Fruit fly (Drosophila melanogaster) whole organism, embryonic: ENCODE results near the gene sac.

Experiments used
- Bgb ChIP-seq: fragments of 200-800 bp; sonication (Bioruptor generic); IDR thresholded peaks from 2 replicates; pipeline ENCODE4 v1.3.6; 2022; ENCODE audit warnings: missing biosample characterization, missing genetic modification characterization; ENCODE audit not compliant: partially characterized antibody
- CG10209 ChIP-seq: fragments of 200-800 bp; sonication (Bioruptor generic); optimal IDR thresholded peaks from 3 replicates; lab custom pipeline; 2017; ENCODE audit warnings: missing biosample characterization, mild to moderate bottlenecking, missing genetic modification characterization, missing genetic modification reagents
- CG11093 ChIP-seq: fragments of 200-800 bp; sonication (Bioruptor generic); IDR thresholded peaks from 3 replicates; pipeline ENCODE4 v1.3.6; 2022; ENCODE audit warnings: missing biosample characterization, missing genetic modification characterization
- CG11398 ChIP-seq: fragments of 200-800 bp; sonication (Bioruptor generic); optimal IDR thresholded peaks from 2 replicates; lab custom pipeline; 2016; ENCODE audit warnings: missing biosample characterization, missing genetic modification characterization
- CG11560 ChIP-seq: fragments of 200-800 bp; sonication (Bioruptor generic); IDR thresholded peaks from 3 replicates; pipeline ENCODE4 v1.3.6; 2022; ENCODE audit warnings: missing biosample characterization, missing genetic modification characterization
- CG12236 ChIP-seq: fragments of 200-800 bp; sonication (Bioruptor generic); optimal IDR thresholded peaks from 2 replicates; lab custom pipeline; 2016; ENCODE audit warnings: missing biosample characterization, missing genetic modification characterization
- CG13287 ChIP-seq: fragments of 200-800 bp; sonication (Bioruptor generic); IDR thresholded peaks from 2 replicates; pipeline ENCODE4 v1.3.6; 2022; ENCODE audit warnings: missing biosample characterization, missing genetic modification characterization; ENCODE audit not compliant: partially characterized antibody
- CG17328 ChIP-seq: fragments of 200-800 bp; sonication (Bioruptor generic); IDR thresholded peaks from 2 replicates; pipeline ENCODE4 v1.3.6; 2022; ENCODE audit warnings: missing biosample characterization, missing genetic modification characterization
- CG17568 ChIP-seq: fragments of 200-800 bp; sonication (Bioruptor generic); optimal IDR thresholded peaks from 2 replicates; lab custom pipeline; 2018; ENCODE audit warnings: missing biosample characterization, mild to moderate bottlenecking, missing genetic modification characterization, moderate library complexity
- CG3163 ChIP-seq: fragments of 200-800 bp; sonication (Bioruptor generic); optimal IDR thresholded peaks from 3 replicates; lab custom pipeline; 2016; ENCODE audit warnings: missing biosample characterization, missing genetic modification characterization
- Chrac-16 ChIP-seq: fragments of 200-800 bp; sonication (Bioruptor generic); optimal IDR thresholded peaks from 3 replicates; lab custom pipeline; 2016; ENCODE audit warnings: missing biosample characterization, missing genetic modification characterization
- Doc3 ChIP-seq: fragments of 200-800 bp; sonication (Bioruptor generic); IDR thresholded peaks from 3 replicates; pipeline ENCODE4 v1.3.6; 2022; ENCODE audit warnings: missing biosample characterization, missing genetic modification characterization; ENCODE audit not compliant: partially characterized antibody
- Drgx ChIP-seq: fragments of 200-800 bp; sonication (Bioruptor generic); IDR thresholded peaks from 2 replicates; pipeline ENCODE4 v1.3.6; 2022; ENCODE audit warnings: missing biosample characterization, missing genetic modification characterization
- Ets65A ChIP-seq: fragments of 200-800 bp; sonication (Bioruptor generic); peaks from one replicate; lab custom pipeline; 2016; ENCODE audit warnings: missing biosample characterization, missing genetic modification characterization
- Fer1 ChIP-seq: fragments of 200-800 bp; sonication (Bioruptor generic); optimal IDR thresholded peaks from 2 replicates; lab custom pipeline; 2017; ENCODE audit warnings: missing biosample characterization, mild to moderate bottlenecking, missing genetic modification characterization
- GATAe ChIP-seq: fragments of 200-800 bp; sonication (Bioruptor generic); conservative IDR thresholded peaks from 2 replicates; pipeline ENCODE4 v1.3.6; 2022; ENCODE audit warnings: missing biosample characterization, missing genetic modification characterization
- Hey ChIP-seq: fragments of 200-800 bp; sonication (Bioruptor generic); optimal IDR thresholded peaks from 3 replicates; lab custom pipeline; 2018; ENCODE audit warnings: missing biosample characterization, mild to moderate bottlenecking, missing genetic modification characterization
- HmgZ ChIP-seq: fragments of 200-800 bp; sonication (Bioruptor generic); optimal IDR thresholded peaks from 2 replicates; lab custom pipeline; 2018; ENCODE audit warnings: missing biosample characterization, mild to moderate bottlenecking, missing genetic modification characterization
- Jarid2 ChIP-seq: fragments of 200-800 bp; sonication (Bioruptor generic); optimal IDR thresholded peaks from 3 replicates; lab custom pipeline; 2017; ENCODE audit warnings: mild to moderate bottlenecking, missing biosample characterization, missing genetic modification reagents, missing genetic modification characterization
- Med ChIP-seq: fragments of 200-800 bp; sonication (Bioruptor generic); peaks from one replicate; lab custom pipeline; 2016; ENCODE audit warnings: missing biosample characterization, missing genetic modification characterization, mild to moderate bottlenecking, inconsistent platforms, moderate library complexity
- Nf-YC ChIP-seq: fragments of 200-800 bp; optimal IDR thresholded peaks from 3 replicates; lab custom pipeline; 2019; ENCODE audit warnings: missing biosample characterization, mild to moderate bottlenecking, missing genetic modification characterization, moderate library complexity
- Pdp1 ChIP-seq, 2 experiments: fragments of 200-800 bp; sonication (Bioruptor generic); optimal IDR thresholded peaks; 3 replicates each; lab custom pipeline; 2016; ENCODE audit warnings: missing biosample characterization in 2 of 2, missing genetic modification characterization in 2 of 2, mild to moderate bottlenecking in 1 of 2, moderate library complexity in 1 of 2
- Ptx1 ChIP-seq: fragments of 200-800 bp; sonication (Bioruptor generic); IDR thresholded peaks from 2 replicates; pipeline ENCODE4 v1.3.6; 2022; ENCODE audit warnings: missing biosample characterization, missing genetic modification characterization
- Scr ChIP-seq: fragments of 200-800 bp; sonication (Bioruptor generic); IDR thresholded peaks from 2 replicates; pipeline ENCODE4 v1.3.6; 2022; ENCODE audit warnings: missing biosample characterization, missing genetic modification characterization; ENCODE audit not compliant: partially characterized antibody
- Sry-δ ChIP-seq: fragments of 200-800 bp; sonication (Bioruptor generic); optimal IDR thresholded peaks from 2 replicates; lab custom pipeline; 2016; ENCODE audit warnings: missing biosample characterization, missing genetic modification characterization
- TFAM ChIP-seq: fragments of 200-800 bp; sonication (Bioruptor generic); optimal IDR thresholded peaks from 2 replicates; lab custom pipeline; 2017; ENCODE audit warnings: missing biosample characterization, missing genetic modification characterization, inconsistent platforms
- Usf ChIP-seq: fragments of 200-800 bp; sonication (Bioruptor generic); optimal IDR thresholded peaks from 2 replicates; lab custom pipeline; 2017; ENCODE audit warnings: missing genotype, missing biosample characterization, missing genetic modification characterization
- Xrp1 ChIP-seq: fragments of 200-800 bp; sonication (Bioruptor generic); IDR thresholded peaks from 2 replicates; pipeline ENCODE4 v1.3.6; 2022; ENCODE audit warnings: missing biosample characterization, missing genetic modification characterization
- YL-1 ChIP-seq: fragments of 200-800 bp; sonication (Bioruptor generic); optimal IDR thresholded peaks from 3 replicates; lab custom pipeline; 2017; ENCODE audit warnings: missing biosample characterization, mild to moderate bottlenecking, missing genetic modification characterization
- ase ChIP-seq: fragments of 200-800 bp; sonication (Bioruptor generic); IDR thresholded peaks from 3 replicates; pipeline ENCODE4 v1.3.6; 2022; ENCODE audit warnings: missing biosample characterization, missing genetic modification characterization
- az2 ChIP-seq: fragments of 200-800 bp; sonication (Bioruptor generic); optimal IDR thresholded peaks from 3 replicates; lab custom pipeline; 2016; ENCODE audit warnings: missing biosample characterization, missing genetic modification characterization
- cas ChIP-seq: fragments of 200-800 bp; sonication (Bioruptor generic); IDR thresholded peaks from 2 replicates; pipeline ENCODE4 v1.3.6; 2022; ENCODE audit warnings: missing biosample characterization, missing genetic modification characterization
- cg ChIP-seq: fragments of 200-800 bp; sonication (Bioruptor generic); optimal IDR thresholded peaks from 3 replicates; lab custom pipeline; 2019; ENCODE audit warnings: missing biosample characterization, mild to moderate bottlenecking, missing genetic modification characterization, moderate library complexity
- crol ChIP-seq: fragments of 200-800 bp; sonication (Bioruptor generic); IDR thresholded peaks from 2 replicates; pipeline ENCODE4 v1.3.6; 2022; ENCODE audit warnings: missing biosample characterization, missing genetic modification characterization
- ewg ChIP-seq: fragments of 200-800 bp; sonication (Bioruptor generic); optimal IDR thresholded peaks from 3 replicates; lab custom pipeline; 2017; ENCODE audit warnings: mild to moderate bottlenecking, missing biosample characterization, missing genetic modification reagents, missing genetic modification characterization
- ftz-f1 ChIP-seq: fragments of 200-800 bp; sonication (Bioruptor generic); optimal IDR thresholded peaks from 2 replicates; lab custom pipeline; 2016; ENCODE audit warnings: missing biosample characterization, missing genetic modification characterization
- kni ChIP-seq: fragments of 200-800 bp; sonication (Bioruptor generic); optimal IDR thresholded peaks from 3 replicates; lab custom pipeline; 2017; ENCODE audit warnings: mild to moderate bottlenecking, missing biosample characterization, missing genetic modification reagents, missing genetic modification characterization
- lab ChIP-seq: fragments of 200-800 bp; sonication (Bioruptor generic); optimal IDR thresholded peaks from 3 replicates; lab custom pipeline; 2017; ENCODE audit warnings: missing biosample characterization, missing genetic modification characterization, mild to moderate bottlenecking, moderate library complexity, missing genetic modification reagents
- lilli ChIP-seq: fragments of 200-800 bp; sonication (Bioruptor generic); optimal IDR thresholded peaks from 3 replicates; lab custom pipeline; 2016; ENCODE audit warnings: missing biosample characterization, missing genetic modification characterization
- onecut ChIP-seq: fragments of 200-800 bp; sonication (Bioruptor generic); IDR thresholded peaks from 2 replicates; pipeline ENCODE4 v1.3.6; 2022; ENCODE audit warnings: missing biosample characterization, missing genetic modification characterization
- otp ChIP-seq: fragments of 200-800 bp; sonication (Bioruptor generic); IDR thresholded peaks from 3 replicates; pipeline ENCODE4, ENCODE4 v1.3.6; 2022; ENCODE audit warnings: missing biosample characterization, missing genetic modification characterization
- pan ChIP-seq, 4 experiments: fragments of >200 bp in 3 of 4; fragments of 200-800 bp in 1 of 4; sonication (Bioruptor generic) in 1 of 4; optimal IDR thresholded peaks in 3 of 4; IDR thresholded peaks in 1 of 4; 2 replicates each; pipeline versions ENCODE4 v1.3.6 to Lab custom; 2017 to 2022; ENCODE audit warnings: missing biosample characterization in 2 of 4, missing genetic modification characterization in 2 of 4, mixed read lengths in 1 of 4
- pros ChIP-seq: fragments of 200-800 bp; sonication (Bioruptor generic); optimal IDR thresholded peaks from 3 replicates; lab custom pipeline; 2019; ENCODE audit warnings: missing biosample characterization, mild to moderate bottlenecking, missing genetic modification characterization, moderate library complexity
- pzg ChIP-seq: fragments of 200-800 bp; sonication (Bioruptor generic); optimal IDR thresholded peaks from 3 replicates; lab custom pipeline; 2018; ENCODE audit warnings: missing biosample characterization, mild to moderate bottlenecking, missing genetic modification characterization, moderate library complexity
- ssp ChIP-seq: fragments of 200-800 bp; sonication (Bioruptor generic); IDR thresholded peaks from 2 replicates; pipeline ENCODE4 v1.3.6; 2022; ENCODE audit warnings: missing biosample characterization, missing genetic modification characterization
- stc ChIP-seq: fragments of 200-800 bp; sonication (Bioruptor generic); IDR thresholded peaks from 2 replicates; pipeline ENCODE4 v1.3.6; 2022; ENCODE audit warnings: missing biosample characterization, missing genetic modification characterization
- vnd ChIP-seq: fragments of 200-800 bp; sonication (Bioruptor generic); IDR thresholded peaks from 3 replicates; pipeline ENCODE4 v1.3.6; 2022; ENCODE audit warnings: missing biosample characterization, missing genetic modification characterization; ENCODE audit not compliant: partially characterized antibody
- zfh1 ChIP-seq: fragments of 200-800 bp; sonication (Bioruptor generic); IDR thresholded peaks from 3 replicates; pipeline ENCODE4 v1.3.6; 2022; ENCODE audit warnings: missing biosample characterization, missing genetic modification characterization

The sac gene

dm6 chr3R:4471047-4471751, 9.4 kb upstream of the sac start:
- TF ChIP-seq HmgZ (tag; lab: Kevin White, UChicago) (peak; percentile 36), CG17568 (no peak), Scr (0 out of 2 replicates have a peak, but pooled peaks have one; percentile 18), Sry-δ (GFP tag; lab: Kevin White, UChicago) (no peak), vnd (GFP tag; lab: Robert Waterston, UW) (0 out of 3 replicates have a peak, but pooled peaks have one; percentile 30), lab (peak; percentile 74), Chrac-16 (no peak), Hey (tag; lab: Kevin White, UChicago) (peak; percentile 63), Nf-YC (peak; percentile 33), crol (GFP tag; lab: Robert Waterston, UW) (no peak), Bgb (GFP tag; lab: Robert Waterston, UW) (0 out of 2 replicates have a peak, but pooled peaks have one; percentile 28), az2 (GFP tag; lab: Kevin White, UChicago) (no peak), CG3163 (GFP tag; lab: Kevin White, UChicago) (peak; percentile 34), zfh1 (GFP tag; lab: Robert Waterston, UW) (no peak), Xrp1 (GFP tag; lab: Robert Waterston, UW) (no peak), pzg (no peak), Drgx (GFP tag; lab: Robert Waterston, UW) (no peak), Jarid2 (GFP tag; lab: Kevin White, UChicago) (peak; percentile 44), GATAe (GFP tag; lab: Robert Waterston, UW) (peak; percentile 87), YL-1 (GFP tag; lab: Kevin White, UChicago) (no peak), Fer1 (GFP tag; lab: Kevin White, UChicago) (peak; percentile 35), onecut (GFP tag; lab: Robert Waterston, UW) (peak; percentile 15; the same call in 1 of the 2 replicates), otp (no peak), cg (GFP tag; lab: Kevin White, UChicago) (peak; percentile 6), ewg (GFP tag; lab: Kevin White, UChicago) (no peak), Usf (GFP tag; lab: Kevin White, UChicago) (no peak), ssp (no peak), Pdp1 (GFP tag; optimal IDR thresholded peaks at IDR 0.05; lab: Kevin White, UChicago) (no peak), CG11093 (no peak), cas (GFP tag; lab: Robert Waterston, UW) (no peak), ftz-f1 (peak; percentile 88), TFAM (GFP tag; lab: Kevin White, UChicago) (no peak), CG13287 (GFP tag; lab: Robert Waterston, UW) (0 out of 2 replicates have a peak, but pooled peaks have one; percentile 17), pan (optimal IDR thresholded peaks at IDR 0.05; lab: Kevin White, UChicago) (no peak), pan (GFP tag; optimal IDR thresholded peaks at IDR 0.05 in 1 of 2, IDR thresholded peaks at IDR 0.05 in 1 of 2) (peak in 1 of 2 experiments; percentile 10), pros (GFP tag; lab: Kevin White, UChicago) (no peak), CG10209 (GFP tag; lab: Kevin White, UChicago) (no peak), stc (no peak), CG12236 (GFP tag; lab: Kevin White, UChicago) (no peak), Ptx1 (GFP tag; lab: Robert Waterston, UW) (0 out of 2 replicates have a peak, but pooled peaks have one; percentile 21), CG17328 (0 out of 2 replicates have a peak, but pooled peaks have one; percentile 11), Med (peak; percentile 85), Doc3 (no peak), ase (GFP tag; lab: Robert Waterston, UW) (no peak), Ets65A (GFP tag; lab: Kevin White, UChicago) (peak; percentile 76), lilli (GFP tag; lab: Kevin White, UChicago) (peak; percentile 8), CG11398 (GFP tag; lab: Kevin White, UChicago) (no peak), kni (GFP tag; lab: Kevin White, UChicago) (peak; percentile 70), CG11560 (no peak)
